Fruit fly (Drosophila melanogaster): ENCODE results near the gene Fim.

DNA sequence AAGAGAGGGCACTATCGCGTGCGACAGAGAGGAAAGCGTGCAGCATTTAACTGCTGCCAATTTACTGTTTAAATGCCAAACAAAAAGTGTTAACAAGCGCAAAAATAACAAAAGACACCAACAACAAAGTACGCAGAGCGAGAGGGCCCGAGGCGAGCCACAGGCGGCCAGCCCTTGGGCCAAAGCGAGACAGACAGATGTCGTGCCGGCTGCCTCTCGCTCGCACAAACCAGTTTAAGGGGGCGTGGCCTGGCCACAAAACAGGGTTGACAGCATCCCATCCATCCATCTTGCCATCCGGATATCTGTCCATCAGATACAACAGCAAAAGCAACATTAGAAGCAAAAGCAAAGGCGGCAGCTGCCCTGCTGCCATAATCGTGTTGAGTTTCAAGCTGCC is 11.6 kb upstream of the Fim start:
- TF ChIP-seq amos (GFP tag; IDR thresholded peaks at IDR 0.05; ENCODE audit: partially characterized antibody) (no peak), maf-S (GFP tag; optimal IDR thresholded peaks at IDR 0.05) (no peak), insv (GFP tag; optimal IDR thresholded peaks at IDR 0.05) (no peak), Hmx (GFP tag; optimal IDR thresholded peaks at IDR 0.05) (no peak), inv (GFP tag; IDR thresholded peaks at IDR 0.05; ENCODE audit: partially characterized antibody) (no peak), CG8478 (optimal IDR thresholded peaks at IDR 0.05) (peak; percentile 78), dmrt11E (tag; optimal IDR thresholded peaks at IDR 0.05) (no peak), grau (tag; optimal IDR thresholded peaks at IDR 0.05) (no peak), dmrt99B (tag; optimal IDR thresholded peaks at IDR 0.05) (no peak), br (optimal IDR thresholded peaks at IDR 0.05) (no peak)

Data from whole organism, embryonic.